Worm (Caenorhabditis elegans): Measurements from ENCODE around the gene Y7A5A.20.

DNA sequence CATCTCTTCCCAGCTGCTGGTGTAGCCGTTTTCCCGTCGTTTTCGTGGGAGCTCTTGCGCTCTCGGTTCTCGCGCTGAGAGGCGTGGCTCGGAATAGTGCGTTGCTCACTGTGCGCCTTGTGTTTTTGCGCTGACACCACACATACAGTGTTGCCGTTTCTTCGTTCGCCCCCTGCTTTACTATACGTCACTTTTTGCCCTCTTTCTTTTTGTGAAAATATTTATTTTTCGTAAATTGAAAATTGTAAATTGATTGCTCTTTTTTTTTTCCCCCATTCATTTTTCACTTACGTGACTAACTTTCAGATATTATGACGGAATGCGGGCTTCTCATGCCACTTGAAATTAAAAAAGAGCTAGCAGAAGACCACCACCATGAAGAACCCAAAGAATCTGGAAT is 50.6 kb downstream of the Y7A5A.20 start, which contains the start of gene gmeb-2:
- TF ChIP-seq ztf-23 (GFP tag; IDR thresholded peaks at IDR 0.05) = no peak
- TF ChIP-seq klf-2 (GFP tag; conservative IDR thresholded peaks at IDR 0.05) = no peak
- TF ChIP-seq tab-1 (GFP tag; IDR thresholded peaks at IDR 0.05) = no peak
- TF ChIP-seq ztf-29 (GFP tag; IDR thresholded peaks at IDR 0.05) = no peak
- no peak for TF ChIP-seq T22C8.4 (GFP tag; IDR thresholded peaks at IDR 0.05)
- TF ChIP-seq med-1 (GFP tag; optimal IDR thresholded peaks at IDR 0.05; ENCODE audit: insufficient read depth) = no peak
- TF ChIP-seq flt-1 (GFP tag; IDR thresholded peaks at IDR 0.05) = no peak
- no peak for TF ChIP-seq ref-1 (GFP tag; conservative IDR thresholded peaks at IDR 0.05)
- no peak for TF ChIP-seq cog-1 (tag; optimal IDR thresholded peaks at IDR 0.05)

All from whole organism, midembryonic.